Worm (Caenorhabditis elegans): ENCODE results near the gene ZC168.2.

DNA sequence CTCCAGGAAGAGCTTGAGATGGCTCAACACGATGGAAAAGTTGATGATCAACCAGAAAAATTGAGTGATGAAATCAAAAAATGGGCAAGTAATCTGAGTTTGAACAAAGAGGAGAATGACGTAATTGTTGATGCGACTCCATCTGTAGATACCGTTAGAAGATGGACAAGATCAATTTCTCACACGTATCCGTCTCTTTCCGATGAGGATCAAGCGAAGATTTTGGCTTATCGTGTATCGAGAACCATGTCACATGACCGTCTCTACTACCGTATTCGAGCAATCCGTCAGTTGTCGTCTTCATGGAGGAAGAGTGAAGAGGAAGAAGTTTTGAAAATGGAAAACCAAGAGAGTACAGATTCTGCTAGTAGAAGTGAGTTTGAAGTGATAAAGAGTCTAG lies 9.8 kb upstream of the ZC168.2 start:
- TF ChIP-seq nhr-28 (tag; optimal IDR thresholded peaks at IDR 0.05) = no peak
- TF ChIP-seq unc-39 (tag; optimal IDR thresholded peaks at IDR 0.05) = no peak
- no peak for TF ChIP-seq php-3 (GFP tag; IDR thresholded peaks at IDR 0.05)
- TF ChIP-seq lin-39 (tag; optimal IDR thresholded peaks at IDR 0.05) = no peak
- TF ChIP-seq set-16 (GFP tag; IDR thresholded peaks at IDR 0.05) = no peak
- no peak for TF ChIP-seq Y105C5A.15 (GFP tag; IDR thresholded peaks at IDR 0.05)
- no peak for TF ChIP-seq duxl-1 (tag; optimal IDR thresholded peaks at IDR 0.05; ENCODE audit: poor library complexity)
- no peak for TF ChIP-seq madf-9 (GFP tag; conservative IDR thresholded peaks at IDR 0.05)
- TF ChIP-seq ctbp-1 (GFP tag; IDR thresholded peaks at IDR 0.05) = no peak
- no peak for TF ChIP-seq nhr-111 (GFP tag; optimal IDR thresholded peaks at IDR 0.05)
- no peak for TF ChIP-seq ztf-11 (tag; optimal IDR thresholded peaks at IDR 0.05)
- no peak for TF ChIP-seq lin-13 (GFP tag; optimal IDR thresholded peaks at IDR 0.05)
- TF ChIP-seq aha-1 (tag) = no peak
- TF ChIP-seq daf-12 (tag; optimal IDR thresholded peaks at IDR 0.05) = no peak
